Fruit fly (Drosophila melanogaster): ENCODE results near the gene CG4572.
A peak's percentile ranks its signal among the peaks of the same experiment; 100 is the strongest.

Gene CG4572

DNA sequence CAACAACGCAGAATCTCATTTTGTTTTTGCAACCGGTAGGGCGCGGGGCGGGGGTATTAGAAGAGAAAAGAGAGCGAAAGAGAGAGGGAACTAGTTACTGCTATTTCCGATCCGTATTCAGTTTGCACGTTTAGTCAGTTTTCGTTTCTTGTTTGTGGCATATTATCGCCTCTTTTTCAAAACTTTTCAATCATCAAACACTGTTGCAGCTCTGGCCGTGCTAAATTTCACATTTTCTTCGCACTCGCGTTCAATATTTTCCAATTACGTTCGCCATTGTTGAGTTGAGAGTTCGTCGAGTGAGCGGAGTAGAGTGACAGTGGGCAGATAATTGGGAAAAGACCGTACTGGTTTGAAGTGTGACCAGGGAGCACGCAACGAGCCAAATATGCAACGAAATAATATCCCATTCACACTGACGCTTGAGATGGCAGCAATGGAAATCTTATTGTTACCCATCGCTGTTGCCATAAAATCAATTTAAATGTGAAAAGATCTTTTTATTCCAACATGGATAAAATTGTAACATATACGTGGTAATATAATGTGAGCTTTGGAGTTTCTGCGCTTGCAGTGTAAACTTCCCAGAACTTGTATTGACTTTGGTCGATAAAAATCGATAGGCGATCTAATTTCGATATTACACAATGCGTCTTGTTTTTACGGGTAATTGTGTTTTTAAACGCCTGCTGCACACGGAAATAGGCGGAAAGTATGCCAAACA is 3.0 kb downstream of the CG4572 start, which contains the start of the genes Ire1 and Mrm2:
Gene Ire1, minus strand, starts transcription at position 296 of the 724 bp plus-strand sequence.
Gene Mrm2, plus strand, starts transcription at position 615 of the 724 bp plus-strand sequence.
- TF ChIP-seq h (optimal IDR thresholded peaks at IDR 0.05) (no peak), insv (optimal IDR thresholded peaks at IDR 0.05) (no peak)

DNA sequence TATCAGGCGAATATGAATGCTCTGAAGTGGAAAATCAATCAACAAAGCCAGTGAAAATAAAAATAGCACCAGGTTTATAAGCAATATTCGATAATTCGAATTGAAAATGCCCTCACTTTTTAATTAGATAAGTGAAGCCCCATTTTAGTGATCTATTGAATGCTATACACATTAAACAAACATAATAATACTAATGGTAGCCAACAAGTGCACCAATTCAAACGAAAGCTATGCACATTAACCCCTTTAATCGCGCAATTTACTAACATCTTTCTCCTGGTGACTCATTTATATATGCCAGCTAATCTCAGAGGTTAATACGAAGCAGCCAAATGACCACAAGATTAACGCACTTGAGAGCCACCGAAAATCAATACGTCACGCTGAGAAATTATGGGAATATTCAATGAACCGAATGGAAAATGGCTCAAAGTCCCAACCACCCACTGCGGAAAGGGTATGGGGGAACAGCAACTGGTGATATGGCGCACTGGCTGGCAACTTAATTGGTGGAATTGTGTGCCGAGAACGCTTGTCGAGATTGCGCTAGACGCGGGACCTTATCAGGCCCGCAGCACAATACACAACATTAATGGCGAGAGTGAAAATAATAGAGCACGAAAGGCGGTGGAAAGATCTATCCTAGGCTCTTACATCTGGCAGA is 4.7 kb downstream of the CG4572 start:
- TF ChIP-seq Sin3A (optimal IDR thresholded peaks at IDR 0.05) (no peak), insv (optimal IDR thresholded peaks at IDR 0.05) (no peak), Myc (optimal IDR thresholded peaks at IDR 0.05) (no peak), h (optimal IDR thresholded peaks at IDR 0.05) (no peak), psq (optimal IDR thresholded peaks at IDR 0.05) (no peak)

DNA sequence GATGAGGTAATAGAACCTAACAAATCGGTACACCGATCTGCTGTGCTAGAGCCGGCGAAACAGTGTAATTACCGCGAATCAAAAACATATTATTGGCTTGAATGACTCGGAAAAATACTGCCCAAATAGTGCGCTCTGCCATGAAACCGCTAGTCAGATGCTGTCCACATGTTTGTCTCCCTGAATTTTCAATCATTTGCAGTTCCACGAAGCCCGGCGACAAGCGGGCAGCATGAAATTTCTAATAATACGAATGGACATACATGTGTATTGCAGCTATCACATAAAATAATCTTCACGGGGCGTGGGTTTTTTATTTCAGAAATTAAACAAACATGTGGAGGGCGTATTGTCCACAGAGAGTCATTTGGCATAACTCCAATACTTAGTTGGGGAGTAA is 5.2 kb downstream of the CG4572 start:
- TF ChIP-seq insv (optimal IDR thresholded peaks at IDR 0.05) (no peak), psq (optimal IDR thresholded peaks at IDR 0.05) (no peak), Sin3A (optimal IDR thresholded peaks at IDR 0.05) (no peak), h (optimal IDR thresholded peaks at IDR 0.05) (no peak), Myc (optimal IDR thresholded peaks at IDR 0.05) (no peak), ttk (optimal IDR thresholded peaks at IDR 0.05) (no peak)

DNA sequence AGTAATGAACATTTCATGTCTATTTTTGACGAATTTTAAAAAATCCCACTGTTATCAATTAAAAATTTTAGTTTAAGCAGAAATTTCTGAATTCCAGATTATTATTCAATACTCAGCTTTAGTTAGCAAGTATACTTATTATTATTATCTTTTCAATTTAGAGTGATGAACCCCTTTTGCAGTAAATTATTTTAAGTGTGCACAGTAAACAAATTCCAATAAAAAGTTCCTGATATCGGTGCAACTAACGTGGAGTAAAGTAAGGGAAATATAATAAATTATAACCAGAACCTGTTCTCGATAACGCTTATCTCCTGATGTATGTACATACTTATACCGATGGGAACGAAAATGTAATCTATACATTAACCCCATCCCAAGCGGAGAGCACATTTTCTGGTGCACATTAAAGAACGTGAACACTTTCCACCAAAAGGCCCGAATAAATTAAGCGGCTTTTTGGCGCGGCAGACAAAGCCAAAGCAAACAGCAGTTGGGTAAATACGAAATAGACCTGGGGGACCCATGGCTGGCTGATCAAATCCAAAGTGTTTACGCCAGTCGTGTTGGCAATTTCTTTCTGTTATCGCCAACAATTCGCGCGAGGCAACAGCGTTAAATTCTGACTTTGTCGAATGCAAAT is 6.1 kb downstream of the CG4572 start:
- TF ChIP-seq Sin3A (optimal IDR thresholded peaks at IDR 0.05) (no peak), ttk (optimal IDR thresholded peaks at IDR 0.05) (no peak), psq (optimal IDR thresholded peaks at IDR 0.05) (no peak), insv (optimal IDR thresholded peaks at IDR 0.05) (no peak), h (optimal IDR thresholded peaks at IDR 0.05) (no peak), Myc (optimal IDR thresholded peaks at IDR 0.05) (no peak)

DNA sequence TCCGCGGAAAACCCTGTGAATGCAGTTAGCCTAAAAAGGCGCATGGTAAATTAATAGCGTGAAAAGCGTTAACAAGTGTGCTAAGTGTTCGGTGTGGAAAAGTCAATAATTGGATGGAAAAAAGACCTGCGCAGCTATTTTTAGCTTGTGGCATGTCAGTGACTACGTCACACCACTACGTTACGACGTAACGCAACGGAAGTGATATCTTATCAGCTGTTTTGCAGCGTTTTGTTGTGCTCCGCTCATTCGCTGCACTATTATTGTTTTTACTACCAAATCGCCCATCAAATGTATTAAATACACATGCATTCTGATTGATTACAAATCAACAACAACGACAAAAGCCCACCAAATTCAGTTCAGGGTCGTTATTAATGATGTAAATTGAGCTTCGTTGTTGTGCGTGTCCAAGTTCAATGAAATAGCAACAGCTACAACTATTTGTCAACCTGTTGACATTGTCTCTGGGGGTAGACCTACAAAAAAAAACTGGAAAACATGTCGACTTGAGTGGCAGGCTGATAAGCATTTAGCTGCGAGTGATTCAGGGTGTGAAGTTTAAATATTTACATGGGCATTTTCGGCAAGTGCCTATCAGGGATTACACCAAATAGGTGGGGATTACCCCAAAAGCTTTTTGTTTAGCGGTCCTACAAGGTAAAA is 16.5 kb downstream of the CG4572 start:
- peak; percentile 57 for TF ChIP-seq psq (optimal IDR thresholded peaks at IDR 0.05)
- TF ChIP-seq Sin3A (optimal IDR thresholded peaks at IDR 0.05): no peak
- no peak for TF ChIP-seq Myc (optimal IDR thresholded peaks at IDR 0.05)
- TF ChIP-seq ttk (optimal IDR thresholded peaks at IDR 0.05): no peak
- no peak for TF ChIP-seq h (optimal IDR thresholded peaks at IDR 0.05)
- no peak for TF ChIP-seq insv (optimal IDR thresholded peaks at IDR 0.05)

DNA sequence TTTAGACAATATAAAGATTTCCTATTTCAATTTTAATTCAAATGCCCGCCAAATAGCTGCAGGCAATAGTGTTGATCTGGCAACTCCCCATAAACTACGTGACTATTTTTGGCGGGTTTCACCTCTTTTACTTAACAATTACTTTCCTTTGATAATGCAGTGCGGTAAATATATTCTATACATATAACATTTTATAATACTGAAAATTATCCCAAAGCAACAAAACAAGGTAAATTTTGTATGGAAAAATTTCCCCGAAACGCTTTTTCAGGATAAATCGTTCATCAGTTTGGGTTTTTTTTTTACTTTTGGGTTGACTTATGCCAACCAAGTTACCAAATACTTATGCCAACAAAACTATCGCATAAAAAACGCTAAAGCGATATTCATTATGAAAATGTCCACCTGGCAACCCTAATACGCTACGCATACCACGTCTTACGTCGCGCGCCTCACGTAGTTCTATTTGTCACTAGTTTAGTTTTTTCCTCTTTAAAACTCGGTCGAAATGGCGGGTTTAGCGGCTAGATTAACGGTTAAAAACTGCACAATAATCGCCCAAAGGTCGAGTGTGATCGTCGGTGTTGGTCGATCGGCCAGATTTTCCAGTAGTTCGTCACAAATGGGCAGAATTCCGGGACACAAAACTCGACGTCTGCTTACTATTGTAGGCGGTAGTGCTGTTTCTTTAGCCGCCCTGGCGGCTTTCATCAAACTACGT is 17.2 kb downstream of the CG4572 start, which contains the start of gene MICU3:
Gene MICU3, plus strand, starts transcription at position 442 of the 721 bp plus-strand sequence.
- no peak for TF ChIP-seq ttk (optimal IDR thresholded peaks at IDR 0.05)
- TF ChIP-seq psq (optimal IDR thresholded peaks at IDR 0.05): no peak
- no peak for TF ChIP-seq Myc (optimal IDR thresholded peaks at IDR 0.05)
- TF ChIP-seq insv (optimal IDR thresholded peaks at IDR 0.05): no peak
- no peak for TF ChIP-seq Sin3A (optimal IDR thresholded peaks at IDR 0.05)
- no peak for TF ChIP-seq h (optimal IDR thresholded peaks at IDR 0.05)

DNA sequence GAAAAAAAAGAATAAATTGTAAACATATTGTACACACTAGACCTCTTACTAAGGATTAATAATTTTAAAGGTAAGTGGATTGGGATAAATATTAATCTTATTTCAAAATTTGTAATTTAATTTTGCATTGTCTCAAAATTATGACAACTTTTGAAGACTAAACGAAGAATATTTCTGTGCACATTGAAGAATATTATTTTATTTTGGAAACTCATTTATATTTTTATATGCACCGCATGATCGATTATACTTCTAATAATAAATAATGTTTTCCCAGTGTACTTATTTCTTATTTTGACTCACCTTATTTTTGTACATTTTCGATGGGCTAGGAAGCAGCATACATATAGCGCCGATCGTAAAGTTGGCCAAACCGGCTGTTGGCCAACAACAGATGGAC is 20.3 kb downstream of the CG4572 start:
- TF ChIP-seq ttk (optimal IDR thresholded peaks at IDR 0.05) (no peak), insv (optimal IDR thresholded peaks at IDR 0.05) (no peak), h (optimal IDR thresholded peaks at IDR 0.05) (no peak), psq (optimal IDR thresholded peaks at IDR 0.05) (no peak), Myc (optimal IDR thresholded peaks at IDR 0.05) (no peak), Sin3A (optimal IDR thresholded peaks at IDR 0.05) (no peak)

DNA sequence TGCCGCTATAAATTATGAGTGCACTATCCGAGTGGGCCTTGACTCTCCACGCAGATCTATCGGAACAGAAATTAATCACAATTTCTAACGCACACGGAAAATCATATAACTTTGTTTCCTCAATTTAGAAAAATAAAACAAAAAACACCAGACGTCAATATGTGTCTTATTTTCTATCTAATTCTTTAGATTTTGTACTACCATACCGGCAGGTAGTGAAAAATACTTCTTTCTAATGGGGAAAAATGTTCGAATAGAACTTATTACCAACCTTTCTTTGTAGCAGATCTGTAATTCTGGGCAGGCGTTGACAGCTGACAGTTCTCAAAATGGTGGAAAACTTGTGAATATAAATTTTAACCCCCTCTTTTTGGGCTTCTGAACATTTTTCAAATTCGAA is 23.6 kb downstream of the CG4572 start, which contains the start of gene CG31459:
Gene CG31459, plus strand, starts transcription at position 301 of the 400 bp plus-strand sequence.
- no peak for TF ChIP-seq insv (optimal IDR thresholded peaks at IDR 0.05)
- no peak for TF ChIP-seq ttk (optimal IDR thresholded peaks at IDR 0.05)
- no peak for TF ChIP-seq h (optimal IDR thresholded peaks at IDR 0.05)
- no peak for TF ChIP-seq Sin3A (optimal IDR thresholded peaks at IDR 0.05)
- TF ChIP-seq psq (optimal IDR thresholded peaks at IDR 0.05): no peak
- no peak for TF ChIP-seq Myc (optimal IDR thresholded peaks at IDR 0.05)

DNA sequence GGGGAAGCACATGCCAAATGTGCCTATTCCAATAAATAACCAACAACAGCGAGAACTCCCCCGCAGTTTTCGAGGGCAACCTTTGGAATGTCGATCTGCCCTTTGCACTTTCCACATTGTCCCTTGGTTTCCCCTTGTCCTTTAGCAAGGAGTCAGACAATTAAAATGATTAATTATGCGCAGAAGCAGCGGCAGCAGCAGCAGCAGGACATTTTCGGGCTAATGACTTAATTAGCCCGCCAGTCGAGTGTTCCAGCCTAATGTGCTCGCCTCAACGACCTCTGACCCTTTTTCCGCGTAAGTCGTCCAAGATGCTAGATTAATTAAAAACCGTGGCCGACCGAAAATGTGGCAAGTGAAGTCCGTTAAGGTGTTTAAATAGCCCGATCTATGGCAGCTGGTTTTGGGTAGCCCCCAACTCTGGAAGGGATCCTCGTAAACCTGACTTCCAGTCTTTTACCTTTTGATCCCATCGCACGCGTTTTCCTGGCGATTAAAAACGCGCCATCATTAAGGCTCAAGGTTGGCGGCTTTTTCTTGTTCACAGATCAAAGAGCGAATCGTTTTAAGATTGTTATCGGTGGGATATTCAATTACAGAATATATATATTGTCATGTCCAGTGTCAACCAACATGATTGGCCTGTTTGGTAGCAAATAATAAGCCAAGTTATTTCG is 25.1 kb downstream of the CG4572 start:
- TF ChIP-seq Sin3A (optimal IDR thresholded peaks at IDR 0.05): no peak
- TF ChIP-seq Myc (optimal IDR thresholded peaks at IDR 0.05): no peak
- no peak for TF ChIP-seq insv (optimal IDR thresholded peaks at IDR 0.05)
- TF ChIP-seq psq (optimal IDR thresholded peaks at IDR 0.05): no peak
- TF ChIP-seq ttk (optimal IDR thresholded peaks at IDR 0.05): no peak
- TF ChIP-seq h (optimal IDR thresholded peaks at IDR 0.05): no peak

DNA sequence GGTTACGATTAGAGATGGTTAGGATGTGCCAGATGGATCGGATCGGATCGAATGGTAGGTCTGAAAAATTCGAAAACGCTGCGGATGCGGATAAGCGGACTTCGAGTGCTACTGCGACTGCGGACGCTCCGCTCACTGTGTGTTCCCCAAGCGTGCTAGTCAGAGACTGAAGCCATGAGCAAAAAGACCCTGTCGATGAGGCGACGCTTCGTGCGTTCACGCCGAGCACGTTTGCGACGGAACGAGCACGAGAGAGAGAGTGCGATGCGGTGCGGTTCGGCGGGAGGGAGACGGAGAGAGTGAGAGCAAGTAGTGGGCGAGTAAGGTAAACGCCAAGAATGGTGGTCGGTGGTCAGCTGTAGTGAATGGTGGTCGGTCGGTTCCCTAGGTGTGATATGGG is 27.5 kb downstream of the CG4572 start, which contains the start of gene bnl:
Gene bnl, minus strand, starts transcription at position 131 of the 400 bp plus-strand sequence.
- no peak for TF ChIP-seq Myc (optimal IDR thresholded peaks at IDR 0.05)
- no peak for TF ChIP-seq psq (optimal IDR thresholded peaks at IDR 0.05)
- no peak for TF ChIP-seq insv (optimal IDR thresholded peaks at IDR 0.05)

DNA sequence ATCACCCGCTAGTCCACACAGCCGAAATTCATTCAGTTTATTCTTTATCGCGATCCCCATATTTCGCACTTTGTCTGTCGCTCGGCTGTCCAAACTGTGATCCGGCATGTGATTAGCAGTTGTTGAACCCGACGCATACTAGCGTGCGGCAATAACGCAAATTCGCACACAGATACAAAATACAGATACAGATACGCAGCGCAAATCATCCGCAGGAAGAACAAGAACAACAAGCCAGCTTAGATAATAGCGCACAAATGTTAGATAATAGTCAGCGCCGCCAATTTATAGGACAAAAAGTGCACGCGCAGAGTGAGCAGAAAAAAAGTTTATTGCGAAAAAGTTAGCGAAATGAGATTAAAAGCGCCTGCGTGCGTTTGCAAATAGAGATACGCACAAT is 29.2 kb downstream of the CG4572 start:
- TF ChIP-seq Myc (optimal IDR thresholded peaks at IDR 0.05) (no peak), insv (optimal IDR thresholded peaks at IDR 0.05) (no peak), Sin3A (optimal IDR thresholded peaks at IDR 0.05) (no peak), ttk (optimal IDR thresholded peaks at IDR 0.05) (no peak), h (optimal IDR thresholded peaks at IDR 0.05) (no peak), psq (optimal IDR thresholded peaks at IDR 0.05) (no peak)
